Fruit fly (Drosophila melanogaster) S2 (cell line): ENCODE data around the gene Kua.

Experiments used
- CG8478 ChIP-seq: fragments of >200 bp; optimal IDR thresholded peaks from 2 replicates; lab custom pipeline; 2018
- CTCF ChIP-seq, 2 experiments: fragments of >200 bp; optimal IDR thresholded peaks; 2 replicates each; lab custom pipeline; 2018

- TF ChIP-seq CG8478 (lab: Kevin White, UChicago) (no peak), CTCF (optimal IDR thresholded peaks at IDR 0.05; lab: Kevin White, UChicago) (no peak)
Measured at dm6 chr2L:20134823-20135222, 37.4 kb downstream of the Kua start, which contains the start of gene CG10651.
